Worm (Caenorhabditis elegans): ENCODE data around the gene T01G5.7.

T01G5.7 gene

DNA sequence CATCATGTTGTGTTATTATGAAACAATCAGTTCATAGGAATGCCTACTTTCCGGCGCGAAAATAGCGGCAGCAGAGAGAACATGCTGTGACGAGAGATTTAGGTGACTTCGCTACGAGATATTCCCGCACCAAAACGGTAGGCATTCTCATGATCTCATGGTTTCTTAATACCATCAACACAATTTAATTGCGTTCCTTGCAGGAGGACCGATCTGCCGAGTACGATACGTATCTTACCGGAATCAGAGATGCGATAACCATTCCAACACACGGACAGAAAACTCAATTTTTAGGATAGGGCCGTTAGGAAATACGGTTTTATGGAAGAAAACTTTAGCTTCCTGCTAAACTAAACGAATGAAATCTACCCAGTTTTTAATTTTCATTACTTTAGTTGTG, 37.0 kb downstream of the T01G5.7 start, which contains the start of gene T09F5.1:
TSS of gene T09F5.1 (plus strand) at position 301 of the 400 bp plus-strand sequence.
- no peak for TF ChIP-seq ceh-32 (tag; optimal IDR thresholded peaks at IDR 0.05; ENCODE audit: poor library complexity)
- TF ChIP-seq egl-43 (GFP tag; IDR thresholded peaks at IDR 0.05), result no peak
- no peak for TF ChIP-seq nhr-41 (GFP tag; IDR thresholded peaks at IDR 0.05)
- no peak for TF ChIP-seq daf-16 (GFP tag; optimal IDR thresholded peaks at IDR 0.05)
- no peak for TF ChIP-seq daf-16 (tag; optimal IDR thresholded peaks at IDR 0.05)
- TF ChIP-seq pha-4 (GFP tag; IDR thresholded peaks at IDR 0.05), result no peak
- TF ChIP-seq pha-4 (tag; optimal IDR thresholded peaks at IDR 0.05), result no peak

DNA sequence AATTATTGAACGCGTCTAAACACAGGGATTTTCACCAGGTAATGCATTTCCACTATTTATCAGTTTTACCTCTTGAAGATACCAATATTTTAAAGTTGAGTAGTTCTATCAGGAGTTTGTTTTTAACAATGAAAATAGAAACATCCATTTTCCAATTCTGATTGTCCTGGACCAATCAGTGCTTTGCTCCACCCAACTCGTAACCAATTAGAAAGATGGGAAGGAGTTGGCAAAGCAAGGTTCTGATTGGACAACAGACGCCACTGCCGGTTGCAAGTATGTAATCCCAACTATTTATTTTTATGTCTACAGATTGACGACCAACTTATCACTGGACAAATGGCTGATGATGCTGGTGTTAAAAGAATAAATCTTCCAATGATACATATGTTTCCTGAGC, 38.4 kb downstream of the T01G5.7 start:
- TF ChIP-seq dve-1 (tag; optimal IDR thresholded peaks at IDR 0.05; ENCODE audit: insufficient read depth), result no peak

DNA sequence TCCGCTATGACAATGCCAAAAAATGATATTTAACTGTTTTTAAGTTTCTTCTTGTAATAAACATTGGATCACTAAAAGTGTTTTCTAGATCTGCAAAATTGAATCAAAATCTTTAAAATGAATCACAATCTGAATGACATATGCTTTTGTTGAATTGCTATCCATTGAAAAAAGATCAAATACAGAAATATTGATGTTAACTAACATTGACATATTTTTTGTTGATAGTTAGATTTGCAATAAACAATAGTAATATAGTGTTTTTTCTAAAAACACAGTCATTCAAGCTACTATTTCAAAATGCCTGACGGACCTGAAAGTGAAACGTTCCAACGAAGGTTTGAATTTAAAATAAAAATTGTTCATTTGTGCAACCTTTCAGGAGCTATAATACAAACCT, 38.9 kb downstream of the T01G5.7 start, which contains the start of gene T09F5.2:
TSS of gene T09F5.2 (plus strand) at position 301 of the 400 bp plus-strand sequence.
- no peak for TF ChIP-seq vab-7 (GFP tag; IDR thresholded peaks at IDR 0.05)
- no peak for TF ChIP-seq R02D3.7 (tag; optimal IDR thresholded peaks at IDR 0.05)
- TF ChIP-seq dpl-1 (GFP tag; optimal IDR thresholded peaks at IDR 0.05), result no peak
- no peak for TF ChIP-seq mep-1 (tag; optimal IDR thresholded peaks at IDR 0.05)
- TF ChIP-seq nhr-77 (tag; optimal IDR thresholded peaks at IDR 0.05), result no peak

DNA sequence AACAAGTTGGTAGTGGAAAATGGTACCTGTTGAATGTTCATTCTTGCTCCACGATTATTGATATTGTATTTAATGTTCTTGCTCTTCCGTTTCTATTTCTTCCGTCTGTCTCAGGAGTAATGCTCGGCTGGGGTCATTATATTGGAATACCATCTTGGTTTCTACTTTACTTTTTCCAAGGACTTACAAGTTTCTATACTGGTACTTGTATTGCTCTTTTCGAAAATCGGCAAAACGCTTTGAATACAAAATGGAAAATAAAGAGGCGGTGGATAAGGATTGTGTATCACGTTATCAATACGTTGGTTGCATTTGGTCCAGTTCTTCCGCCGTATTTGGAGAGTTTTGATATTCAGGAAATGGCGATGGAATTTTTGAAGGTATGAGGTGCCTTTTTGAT, 40.2 kb downstream of the T01G5.7 start:
- TF ChIP-seq aha-1 (tag) (peak; percentile 49), unc-62 (GFP tag; optimal IDR thresholded peaks at IDR 0.05 in 1 of 2) (peak in 1 of 2 experiments; percentile 56), unc-62 (tag; optimal IDR thresholded peaks at IDR 0.05) (no peak), lsy-2 (tag; optimal IDR thresholded peaks at IDR 0.05) (no peak), egl-43 (GFP tag; IDR thresholded peaks at IDR 0.05) (no peak)

DNA sequence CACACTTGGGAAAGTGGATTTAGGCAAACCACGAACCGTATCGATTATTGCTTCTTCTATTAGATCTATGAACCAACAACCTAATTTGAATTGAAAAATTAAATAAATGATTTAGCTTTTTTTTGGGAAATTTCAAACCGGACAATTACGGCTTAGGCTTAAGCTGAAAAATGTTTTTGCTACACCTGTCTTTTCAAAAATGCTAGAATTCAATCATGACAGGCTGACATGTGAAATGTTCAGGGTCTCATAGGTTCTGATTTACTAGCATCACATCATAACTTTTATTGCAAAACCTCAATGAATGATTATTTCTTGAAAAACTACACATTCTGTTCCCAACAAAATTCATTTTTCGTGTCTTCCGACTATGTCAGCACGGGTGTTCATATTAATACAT, 41.5 kb downstream of the T01G5.7 start, which contains the start of gene srh-55:
TSS of gene srh-55 (plus strand) at position 301 of the 400 bp plus-strand sequence.
- TF ChIP-seq ZK546.5 (tag; optimal IDR thresholded peaks at IDR 0.05) (no peak), unc-62 (GFP tag; optimal IDR thresholded peaks at IDR 0.05 in 1 of 2) (peak in 1 of 2 experiments; percentile 77), unc-62 (tag; optimal IDR thresholded peaks at IDR 0.05) (no peak), vab-7 (GFP tag; IDR thresholded peaks at IDR 0.05) (no peak), ceh-62 (tag; optimal IDR thresholded peaks at IDR 0.05) (no peak), ceh-20 (GFP tag; IDR thresholded peaks at IDR 0.05) (no peak), sdz-12 (GFP tag; optimal IDR thresholded peaks at IDR 0.05) (no peak), nhr-25 (tag; optimal IDR thresholded peaks at IDR 0.05; ENCODE audit: borderline replicate concordance, insufficient read depth) (no peak)

DNA sequence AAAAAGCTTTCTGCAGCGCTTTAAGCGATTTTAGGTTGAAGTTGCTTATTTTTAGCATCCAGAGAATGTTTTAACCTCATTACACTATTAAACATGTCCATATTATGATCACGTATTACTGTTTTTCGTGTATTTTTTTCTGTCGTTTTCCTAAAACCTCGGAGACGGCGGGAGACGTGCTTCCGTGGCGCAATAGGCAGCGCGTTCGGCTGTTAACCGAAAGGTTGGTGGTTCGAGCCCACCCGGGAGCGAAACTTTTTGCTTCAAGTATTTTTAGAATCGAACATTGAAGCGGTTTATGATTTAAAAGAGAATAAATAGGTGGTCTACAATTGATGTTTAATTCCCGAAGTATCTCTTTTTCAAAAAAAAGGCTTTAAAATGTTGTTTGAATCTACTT, 44.7 kb downstream of the T01G5.7 start:
- TF ChIP-seq lim-7 (GFP tag; IDR thresholded peaks at IDR 0.05), result 0 out of 2 replicates have a peak, but pooled peaks have one; percentile 68
- peak; percentile 9 for TF ChIP-seq unc-130 (GFP tag; optimal IDR thresholded peaks at IDR 0.05)
- TF ChIP-seq ctbp-1 (GFP tag; IDR thresholded peaks at IDR 0.05), result no peak
- no peak for TF ChIP-seq ceh-62 (tag; optimal IDR thresholded peaks at IDR 0.05)
- no peak for TF ChIP-seq zag-1 (tag; optimal IDR thresholded peaks at IDR 0.05)
- TF ChIP-seq D1046.2 (GFP tag; IDR thresholded peaks at IDR 0.05), result peak; percentile 51; the same call in 1 of the 2 replicates
- no peak for TF ChIP-seq pha-4 (GFP tag; IDR thresholded peaks at IDR 0.05)
- no peak for TF ChIP-seq pha-4 (tag; optimal IDR thresholded peaks at IDR 0.05)
- peak; percentile 76; the same call in 1 of the 2 replicates for TF ChIP-seq F26F4.8 (GFP tag; conservative IDR thresholded peaks at IDR 0.05)

DNA sequence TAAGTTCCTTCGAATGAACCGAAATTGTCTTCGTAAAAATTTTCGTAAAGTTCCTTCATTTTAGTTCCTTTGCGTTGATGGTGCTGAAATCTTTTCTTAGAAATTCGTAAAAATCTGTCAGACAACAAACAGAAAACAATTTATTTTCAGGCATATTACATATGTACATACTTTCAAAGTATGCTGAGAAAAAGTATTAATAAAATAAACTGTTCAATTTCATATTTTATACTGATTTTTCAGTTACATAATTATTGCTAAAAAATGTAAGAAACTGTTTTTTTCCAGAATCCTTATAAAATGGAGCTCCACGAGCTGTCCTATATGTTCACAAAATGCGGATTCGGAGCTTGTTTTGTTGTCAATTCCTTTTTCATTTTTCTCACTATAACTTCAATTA, 46.9 kb downstream of the T01G5.7 start, which contains the start of gene str-45:
TSS of gene str-45 (plus strand) at position 301 of the 400 bp plus-strand sequence.
- TF ChIP-seq ceh-32 (tag; optimal IDR thresholded peaks at IDR 0.05; ENCODE audit: poor library complexity) (no peak), zip-11 (GFP tag; IDR thresholded peaks at IDR 0.05) (no peak), nhr-77 (tag; optimal IDR thresholded peaks at IDR 0.05) (no peak)
